Fruit fly (Drosophila melanogaster) S2 (cell line): ENCODE data around the gene Dhc93AB.

ENCODE experiments used
- CG8478 ChIP-seq: fragments of >200 bp; optimal IDR thresholded peaks from 2 replicates; lab custom pipeline; 2018
- CTCF ChIP-seq, 2 experiments: fragments of >200 bp; optimal IDR thresholded peaks; 2 replicates each; lab custom pipeline; 2018

DNA sequence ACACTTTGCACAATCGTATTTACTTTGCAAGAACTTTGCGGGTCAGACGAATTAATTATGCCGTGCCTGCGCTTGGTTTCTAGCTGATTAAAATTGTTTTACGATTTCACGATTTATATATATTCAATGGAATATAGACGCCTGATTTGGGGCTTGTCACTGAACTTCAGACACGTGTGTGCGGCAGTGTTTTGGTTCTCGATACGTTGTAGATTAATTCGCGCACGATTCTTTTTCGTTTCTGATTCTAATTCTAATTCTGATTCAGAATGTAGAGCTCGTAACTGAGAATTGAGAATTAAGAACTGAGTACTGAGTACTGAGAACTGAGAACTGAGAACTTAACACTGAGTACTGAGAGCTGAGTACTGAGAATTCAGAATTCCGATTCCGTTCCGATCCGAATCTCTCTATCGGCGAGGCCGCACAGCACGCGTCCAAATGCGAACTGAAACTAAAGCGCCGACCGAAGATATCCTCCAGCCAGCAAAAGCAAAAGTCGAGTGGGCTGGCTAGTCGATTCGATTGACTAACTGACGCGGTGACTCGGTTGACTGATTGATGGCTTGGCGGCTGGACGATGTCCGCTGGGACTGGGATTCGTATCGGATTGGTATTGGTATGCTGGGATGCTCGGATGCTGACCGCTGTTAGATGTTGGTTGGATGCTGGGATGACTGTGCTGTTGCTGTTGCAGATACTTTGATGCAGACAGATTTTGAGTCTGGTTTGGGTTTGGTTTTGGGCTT is 19.4 kb downstream of the Dhc93AB start:
- TF ChIP-seq CG8478 (lab: Kevin White, UChicago) (no peak), CTCF (optimal IDR thresholded peaks at IDR 0.05; lab: Kevin White, UChicago) (no peak)
